Worm (Caenorhabditis elegans) whole organism, early embryonic: ENCODE data around the gene Y46H3D.8.

Experiments used
- B0310.2 ChIP-seq: sonication (generic microtip); optimal IDR thresholded peaks from 2 replicates; lab custom pipeline; 2016; ENCODE audit warnings: mild to moderate bottlenecking, missing genetic modification characterization, missing compliant biosample characterization
- F13C5.2 ChIP-seq: sonication (generic microtip); optimal IDR thresholded peaks from 2 replicates; lab custom pipeline; 2017; ENCODE audit warnings: mild to moderate bottlenecking, missing genetic modification characterization, inconsistent platforms, missing compliant biosample characterization
- aly-1 ChIP-seq: sonication (generic microtip); optimal IDR thresholded peaks from 2 replicates; lab custom pipeline; 2016; ENCODE audit warnings: missing genetic modification characterization, missing compliant biosample characterization
- ama-1 ChIP-seq: fragments of 150-350 bp; optimal IDR thresholded peaks from 2 replicates; lab custom pipeline; 2014
- ceh-13 ChIP-seq: fragments of 200-800 bp; sonication (Bioruptor generic); optimal IDR thresholded peaks from 2 replicates; lab custom pipeline; 2018; ENCODE audit warnings: mild to moderate bottlenecking, missing genetic modification characterization, missing compliant biosample characterization
- ceh-36 ChIP-seq: sonication (generic microtip); optimal IDR thresholded peaks from 2 replicates; lab custom pipeline; 2016; ENCODE audit warnings: missing genetic modification characterization, inconsistent platforms, missing compliant biosample characterization
- flt-1 ChIP-seq: fragments of 200-800 bp; sonication (Bioruptor generic); IDR thresholded peaks from 2 replicates; pipeline ENCODE4 v1.3.6; 2022; ENCODE audit warnings: missing genetic modification characterization, missing compliant biosample characterization
- hmbx-1 ChIP-seq: sonication (generic microtip); optimal IDR thresholded peaks from 2 replicates; lab custom pipeline; 2016; ENCODE audit warnings: mild to moderate bottlenecking, missing genetic modification characterization, missing compliant biosample characterization
- scrt-1 ChIP-seq: fragments of 200-800 bp; sonication (Bioruptor generic); IDR thresholded peaks from 2 replicates; pipeline ENCODE4 v1.3.6; 2022; ENCODE audit warnings: missing genetic modification characterization, missing compliant biosample characterization
- sea-1 ChIP-seq: fragments of 200-800 bp; sonication (Bioruptor generic); conservative IDR thresholded peaks from 2 replicates; pipeline ENCODE4 v1.3.6; 2022; ENCODE audit warnings: missing genetic modification characterization, missing compliant biosample characterization
- tbx-11 ChIP-seq: fragments of 200-800 bp; sonication (Bioruptor generic); IDR thresholded peaks from 2 replicates; pipeline ENCODE4 v1.3.6; 2022; ENCODE audit warnings: missing genetic modification characterization, missing compliant biosample characterization
- tra-4 ChIP-seq: sonication (generic microtip); optimal IDR thresholded peaks from 2 replicates; lab custom pipeline; 2017; ENCODE audit warnings: missing genetic modification characterization, missing compliant biosample characterization

DNA sequence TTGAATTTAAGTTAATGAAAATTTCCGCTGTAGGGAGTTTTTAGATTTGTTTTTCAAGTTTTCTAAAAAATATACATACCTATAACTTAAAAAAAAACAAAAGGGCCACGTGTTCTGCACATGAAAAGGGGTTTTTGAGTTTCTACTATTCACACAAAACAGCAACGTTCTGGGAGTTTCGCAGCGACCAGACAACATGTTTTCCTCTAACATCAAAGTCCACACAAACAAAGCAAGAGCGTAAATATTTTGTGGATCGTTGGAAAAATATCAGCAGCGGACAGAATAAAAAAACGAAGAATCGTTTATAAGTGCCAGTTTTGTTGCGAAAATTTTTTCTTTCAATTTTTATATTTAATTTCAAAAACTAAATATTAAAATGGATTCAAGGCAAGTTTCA is 12.8 kb upstream of the Y46H3D.8 start, which contains the start of gene alh-2:
- TF ChIP-seq flt-1 (GFP tag; lab: Robert Waterston, UW) (no peak), hmbx-1 (no peak), tra-4 (no peak), ceh-36 (tag; lab: Kevin White, UChicago) (no peak), sea-1 (no peak), B0310.2 (tag; lab: Kevin White, UChicago) (no peak), tbx-11 (GFP tag; lab: Robert Waterston, UW) (no peak), F13C5.2 (tag; lab: Kevin White, UChicago) (no peak), ceh-13 (GFP tag; lab: Kevin White, UChicago) (no peak), scrt-1 (no peak), ama-1 (no peak), aly-1 (tag; lab: Kevin White, UChicago) (no peak)
